Worm (Caenorhabditis elegans): ENCODE data around the gene F58B3.4.

Gene F58B3.4

DNA sequence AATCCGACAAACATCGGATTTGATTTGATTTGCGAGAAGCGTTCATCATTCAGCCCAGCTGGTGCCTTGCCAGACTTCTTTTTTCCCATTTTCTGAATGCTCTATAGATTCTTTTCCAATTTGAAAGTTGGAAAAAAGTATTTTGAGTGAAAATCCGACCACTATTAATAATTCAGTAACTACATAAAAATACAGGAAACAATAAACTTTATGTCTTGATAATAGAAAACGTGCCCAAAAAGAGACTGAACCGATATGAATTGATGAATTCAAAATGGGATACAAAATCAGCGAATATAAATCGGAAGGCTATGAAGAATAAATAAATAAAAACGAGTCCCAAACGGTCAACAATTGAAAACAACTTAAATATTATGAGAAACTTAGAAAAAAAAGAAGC is at the start of gene F58B3.4:
TSS of gene F58B3.4 (minus strand) at position 101 of the 400 bp plus-strand sequence.
- no peak for TF ChIP-seq ham-2 (GFP tag; optimal IDR thresholded peaks at IDR 0.05)
- TF ChIP-seq unc-62 (GFP tag; optimal IDR thresholded peaks at IDR 0.05), result no peak
- TF ChIP-seq mls-2 (tag; optimal IDR thresholded peaks at IDR 0.05), result no peak
- TF ChIP-seq zip-8 (tag; optimal IDR thresholded peaks at IDR 0.05), result no peak
- TF ChIP-seq unc-120 (tag; optimal IDR thresholded peaks at IDR 0.05; ENCODE audit: poor library complexity, severe bottlenecking), result no peak
- no peak for TF ChIP-seq hlh-1 (tag; optimal IDR thresholded peaks at IDR 0.05)
- TF ChIP-seq flh-1 (GFP tag; optimal IDR thresholded peaks at IDR 0.05), result no peak
- no peak for TF ChIP-seq lin-32 (GFP tag; optimal IDR thresholded peaks at IDR 0.05)
- no peak for TF ChIP-seq ceh-43 (GFP tag; optimal IDR thresholded peaks at IDR 0.05)
- no peak for TF ChIP-seq lsy-2 (tag; optimal IDR thresholded peaks at IDR 0.05)
- TF ChIP-seq ceh-83 (GFP tag; optimal IDR thresholded peaks at IDR 0.05), result no peak
- TF ChIP-seq bed-3 (GFP tag; optimal IDR thresholded peaks at IDR 0.05), result no peak
- TF ChIP-seq M03D4.4 (tag; optimal IDR thresholded peaks at IDR 0.05), result no peak
- TF ChIP-seq nhr-76 (tag; optimal IDR thresholded peaks at IDR 0.05), result no peak

DNA sequence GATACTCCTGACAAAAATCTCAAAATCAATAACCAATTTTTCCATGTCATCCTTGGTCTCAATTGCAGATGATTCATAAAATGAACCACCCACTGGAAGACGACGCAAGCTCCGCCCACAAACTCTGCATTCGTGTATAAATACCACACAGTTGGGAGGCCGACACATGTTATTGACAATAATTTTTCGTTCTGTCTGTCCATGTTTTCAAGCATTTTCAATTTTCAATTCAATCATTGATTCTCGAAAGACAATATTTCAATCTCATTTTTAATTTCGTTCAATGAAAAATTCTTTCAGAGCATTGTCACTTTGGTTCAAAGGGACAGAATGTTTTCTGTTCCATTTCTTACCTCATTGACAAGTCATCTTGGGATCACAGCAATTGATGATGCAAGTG is 44.4 kb upstream of the F58B3.4 start, which contains the start of gene inx-9:
TSS of gene inx-9 (plus strand) at position 301 of the 400 bp plus-strand sequence.
- TF ChIP-seq nhr-12 (tag; optimal IDR thresholded peaks at IDR 0.05) (no peak), unc-62 (GFP tag; optimal IDR thresholded peaks at IDR 0.05) (no peak), ceh-43 (GFP tag; optimal IDR thresholded peaks at IDR 0.05) (no peak), drap-1 (GFP tag; optimal IDR thresholded peaks at IDR 0.05) (no peak)

DNA sequence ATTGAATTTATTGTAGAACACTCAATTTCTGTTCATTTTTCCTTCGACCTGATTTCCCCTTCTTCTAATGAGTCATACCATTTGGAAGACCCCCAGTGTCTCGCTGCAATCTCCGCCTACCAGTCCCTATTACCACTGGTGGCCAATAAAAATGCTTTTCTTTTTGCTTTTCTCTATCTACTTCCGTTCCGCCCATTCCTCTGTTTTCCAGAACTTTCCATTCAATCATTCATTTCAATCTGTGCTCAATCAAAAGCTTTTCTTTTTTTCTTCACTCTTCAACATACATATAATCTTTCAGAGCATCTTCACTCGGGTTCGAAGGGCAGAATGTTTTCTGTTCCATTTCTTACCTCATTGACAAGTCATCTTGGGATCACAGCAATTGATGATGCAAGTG is 41.9 kb upstream of the F58B3.4 start, which contains the start of gene inx-8:
TSS of gene inx-8 (plus strand) at position 301 of the 400 bp plus-strand sequence.
- TF ChIP-seq mab-5 (tag; optimal IDR thresholded peaks at IDR 0.05) (no peak), nhr-76 (tag; optimal IDR thresholded peaks at IDR 0.05) (no peak), zip-8 (tag; optimal IDR thresholded peaks at IDR 0.05) (no peak), mep-1 (tag; optimal IDR thresholded peaks at IDR 0.05) (no peak), ztf-11 (tag; optimal IDR thresholded peaks at IDR 0.05) (no peak), snpc-4 (tag; optimal IDR thresholded peaks at IDR 0.05) (no peak), M03D4.4 (tag; optimal IDR thresholded peaks at IDR 0.05) (no peak), sem-2 (GFP tag; optimal IDR thresholded peaks at IDR 0.05) (no peak), ceh-43 (GFP tag; optimal IDR thresholded peaks at IDR 0.05) (no peak), lin-32 (GFP tag; optimal IDR thresholded peaks at IDR 0.05) (no peak), nhr-12 (tag; optimal IDR thresholded peaks at IDR 0.05) (no peak), lin-13 (tag; optimal IDR thresholded peaks at IDR 0.05) (no peak), ces-1 (GFP tag; optimal IDR thresholded peaks at IDR 0.05) (no peak), pha-4 (tag; optimal IDR thresholded peaks at IDR 0.05) (no peak)

DNA sequence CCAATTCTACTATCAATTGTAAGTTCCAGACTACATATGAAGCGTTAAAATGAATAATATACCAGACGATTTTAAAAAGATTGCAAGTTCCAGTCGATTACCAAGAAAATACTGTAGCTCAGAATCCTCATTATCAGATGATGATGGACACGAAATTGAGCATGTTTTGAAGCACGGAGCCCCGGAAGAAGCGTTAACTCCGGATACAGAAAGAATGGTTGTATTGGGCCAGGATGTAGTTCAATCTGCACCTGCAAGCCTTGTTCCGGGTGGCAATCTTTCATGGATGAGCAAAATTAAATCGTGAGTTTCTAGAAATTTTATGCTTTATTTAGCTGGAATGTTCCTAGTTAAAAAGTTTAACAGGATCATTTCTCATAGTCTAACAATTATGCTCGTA is 36.4 kb upstream of the F58B3.4 start, which contains the start of gene atg-4.2:
TSS of gene atg-4.2 (plus strand) at position 24 of the 400 bp plus-strand sequence.
- no peak for TF ChIP-seq mep-1 (tag; optimal IDR thresholded peaks at IDR 0.05)
- TF ChIP-seq unc-39 (tag; optimal IDR thresholded peaks at IDR 0.05), result no peak
- TF ChIP-seq snpc-4 (tag; optimal IDR thresholded peaks at IDR 0.05), result no peak
- no peak for TF ChIP-seq zip-8 (tag; optimal IDR thresholded peaks at IDR 0.05)
- TF ChIP-seq tbx-8 (GFP tag; optimal IDR thresholded peaks at IDR 0.05), result no peak
- TF ChIP-seq nhr-12 (tag; optimal IDR thresholded peaks at IDR 0.05), result no peak
- no peak for TF ChIP-seq nhr-28 (tag; optimal IDR thresholded peaks at IDR 0.05)
- TF ChIP-seq lin-13 (tag; optimal IDR thresholded peaks at IDR 0.05), result no peak
- TF ChIP-seq nhr-76 (tag; optimal IDR thresholded peaks at IDR 0.05), result no peak
- TF ChIP-seq ceh-39 (tag; optimal IDR thresholded peaks at IDR 0.05), result no peak
- TF ChIP-seq flh-1 (GFP tag; optimal IDR thresholded peaks at IDR 0.05), result no peak
- no peak for TF ChIP-seq bed-3 (GFP tag; optimal IDR thresholded peaks at IDR 0.05)
- TF ChIP-seq mab-5 (tag; optimal IDR thresholded peaks at IDR 0.05), result no peak
- TF ChIP-seq ceh-43 (GFP tag; optimal IDR thresholded peaks at IDR 0.05), result no peak
- no peak for TF ChIP-seq M03D4.4 (tag; optimal IDR thresholded peaks at IDR 0.05)
- TF ChIP-seq unc-62 (GFP tag; optimal IDR thresholded peaks at IDR 0.05), result no peak
- TF ChIP-seq ceh-83 (GFP tag; optimal IDR thresholded peaks at IDR 0.05), result no peak
- no peak for TF ChIP-seq ces-1 (GFP tag; optimal IDR thresholded peaks at IDR 0.05)
- TF ChIP-seq mls-2 (tag; optimal IDR thresholded peaks at IDR 0.05), result no peak

DNA sequence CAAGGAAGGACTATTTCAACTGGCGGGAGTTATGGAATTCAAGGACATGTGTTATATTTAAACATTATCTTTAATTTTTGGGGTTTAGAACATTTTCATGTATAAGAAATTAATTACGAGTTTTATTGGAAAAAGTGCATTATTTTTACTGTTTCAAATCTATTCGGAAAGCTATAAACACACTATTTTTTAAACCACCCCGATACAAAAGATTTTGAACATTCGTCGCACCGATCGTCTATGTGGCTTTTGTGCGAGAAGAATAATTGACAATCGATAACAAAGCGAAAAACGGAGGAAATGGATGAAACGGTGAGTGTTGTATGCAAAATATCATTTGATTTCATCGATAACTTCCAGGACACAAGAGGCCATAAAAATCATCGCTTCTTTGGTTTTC is 33.4 kb upstream of the F58B3.4 start, which contains the start of gene ZK809.9:
TSS of gene ZK809.9 (plus strand) at position 301 of the 400 bp plus-strand sequence.
- TF ChIP-seq sem-2 (GFP tag; optimal IDR thresholded peaks at IDR 0.05) (no peak), nhr-237 (tag; optimal IDR thresholded peaks at IDR 0.05) (no peak), pha-4 (tag; optimal IDR thresholded peaks at IDR 0.05) (no peak), ceh-43 (GFP tag; optimal IDR thresholded peaks at IDR 0.05) (no peak), mab-5 (tag; optimal IDR thresholded peaks at IDR 0.05) (no peak), sptf-1 (tag; optimal IDR thresholded peaks at IDR 0.05) (no peak), blmp-1 (tag; optimal IDR thresholded peaks at IDR 0.05) (no peak), lin-32 (GFP tag; optimal IDR thresholded peaks at IDR 0.05) (no peak), elt-1 (tag; optimal IDR thresholded peaks at IDR 0.05; ENCODE audit: borderline replicate concordance, insufficient read depth) (no peak), unc-39 (tag; optimal IDR thresholded peaks at IDR 0.05) (no peak), ces-1 (GFP tag; optimal IDR thresholded peaks at IDR 0.05) (no peak), M03D4.4 (tag; optimal IDR thresholded peaks at IDR 0.05) (no peak), nhr-2 (tag; optimal IDR thresholded peaks at IDR 0.05) (no peak), lin-13 (tag; optimal IDR thresholded peaks at IDR 0.05) (no peak), tbx-8 (GFP tag; optimal IDR thresholded peaks at IDR 0.05) (no peak), nhr-76 (tag; optimal IDR thresholded peaks at IDR 0.05) (no peak), unc-120 (tag; optimal IDR thresholded peaks at IDR 0.05; ENCODE audit: poor library complexity, severe bottlenecking) (no peak), ceh-39 (tag; optimal IDR thresholded peaks at IDR 0.05) (no peak)
